Worm (Caenorhabditis elegans) whole organism, L4 larva: Measurements from ENCODE around the gene B0432.10.

Experiments used
- F44E2.7 ChIP-seq: fragments of 200-800 bp; sonication (Bioruptor generic); IDR thresholded peaks from 2 replicates; pipeline ENCODE4 v2.1.2; 2022; ENCODE audit warnings: missing genetic modification characterization, missing compliant biosample characterization
- T20F7.1 ChIP-seq: fragments of 200-800 bp; sonication (Bioruptor generic); optimal IDR thresholded peaks from 2 replicates; lab custom pipeline; 2018; ENCODE audit warnings: mild to moderate bottlenecking, missing genetic modification characterization, missing compliant biosample characterization
- T26A8.4 ChIP-seq: fragments of 200-800 bp; sonication (Bioruptor generic); IDR thresholded peaks from 2 replicates; pipeline ENCODE4 v1.3.6; 2022; ENCODE audit warnings: missing genetic modification characterization, missing compliant biosample characterization
- Y75B8A.6 ChIP-seq: fragments of 200-800 bp; sonication (Bioruptor generic); IDR thresholded peaks from 2 replicates; pipeline ENCODE4 v1.3.6; 2022; ENCODE audit warnings: missing genetic modification reagents, missing genetic modification characterization, missing compliant biosample characterization
- aly-2 ChIP-seq: sonication (generic microtip); optimal IDR thresholded peaks from 2 replicates; lab custom pipeline; 2018; ENCODE audit warnings: missing biosample characterization, missing genetic modification characterization
- attf-4 ChIP-seq: sonication (generic microtip); optimal IDR thresholded peaks from 3 replicates; lab custom pipeline; 2017; ENCODE audit warnings: missing biosample characterization, missing genetic modification characterization
- ceh-62 ChIP-seq: sonication (generic microtip); optimal IDR thresholded peaks from 2 replicates; lab custom pipeline; 2017; ENCODE audit warnings: missing biosample characterization, missing genetic modification characterization
- ceh-82 ChIP-seq: sonication (generic microtip); optimal IDR thresholded peaks from 2 replicates; lab custom pipeline; 2017; ENCODE audit warnings: missing biosample characterization, missing genetic modification characterization
- daf-16 ChIP-seq, 3 experiments: sonication (generic microtip); optimal IDR thresholded peaks; 2 replicates each; lab custom pipeline; 2016 to 2017; ENCODE audit warnings: missing genetic modification characterization in 3 of 3, missing genetic modification reagents in 3 of 3, mild to moderate bottlenecking in 2 of 3, missing compliant biosample characterization in 2 of 3, missing biosample characterization in 1 of 3, moderate library complexity in 1 of 3
- daf-19 ChIP-seq: fragments of 200-800 bp; sonication (Bioruptor generic); conservative IDR thresholded peaks from 2 replicates; pipeline ENCODE4 v1.3.6; 2022; ENCODE audit warnings: missing genetic modification characterization, missing compliant biosample characterization
- dmd-8 ChIP-seq: fragments of 200-800 bp; sonication (Bioruptor generic); IDR thresholded peaks from 2 replicates; pipeline ENCODE4 v1.3.6; 2022; ENCODE audit warnings: missing genetic modification characterization, missing compliant biosample characterization
- dmd-9 ChIP-seq: fragments of 200-800 bp; sonication (Bioruptor generic); IDR thresholded peaks from 2 replicates; pipeline ENCODE4 v1.3.6; 2022; ENCODE audit warnings: missing genetic modification reagents, missing genetic modification characterization, missing compliant biosample characterization
- dpl-1 ChIP-seq: fragments of 150-350 bp; optimal IDR thresholded peaks from 2 replicates; lab custom pipeline; 2014; ENCODE audit warnings: missing biosample characterization, missing genetic modification reagents, missing genetic modification characterization
- duxl-1 ChIP-seq: sonication (generic microtip); optimal IDR thresholded peaks from 2 replicates; lab custom pipeline; 2016; ENCODE audit warnings: mild to moderate bottlenecking, missing genetic modification characterization, moderate library complexity, missing compliant biosample characterization; ENCODE audit not compliant: poor library complexity
- gei-8 ChIP-seq: fragments of 200-800 bp; sonication (Bioruptor generic); optimal IDR thresholded peaks from 2 replicates; lab custom pipeline; 2018; ENCODE audit warnings: mild to moderate bottlenecking, missing genetic modification characterization, missing compliant biosample characterization
- hlh-11 ChIP-seq: fragments of 200-800 bp; sonication (Bioruptor generic); optimal IDR thresholded peaks from 2 replicates; lab custom pipeline; 2018; ENCODE audit warnings: mild to moderate bottlenecking, missing genetic modification characterization, missing compliant biosample characterization
- hlh-30 ChIP-seq: sonication (generic microtip); optimal IDR thresholded peaks from 2 replicates; lab custom pipeline; 2017; ENCODE audit warnings: antibody characterized with exemption, mild to moderate bottlenecking, missing genetic modification characterization, missing compliant biosample characterization; ENCODE audit not compliant: insufficient read depth
- lim-7 ChIP-seq: fragments of 200-800 bp; sonication (Bioruptor generic); IDR thresholded peaks from 2 replicates; pipeline ENCODE4 v1.3.6; 2022; ENCODE audit warnings: missing genetic modification characterization, missing compliant biosample characterization
- lin-13 ChIP-seq: fragments of 150-350 bp; optimal IDR thresholded peaks from 2 replicates; lab custom pipeline; 2014; ENCODE audit warnings: missing biosample characterization, missing genetic modification reagents, missing genetic modification characterization
- lin-39 ChIP-seq: fragments of 150-350 bp; optimal IDR thresholded peaks from 2 replicates; lab custom pipeline; 2014; ENCODE audit warnings: missing biosample characterization, missing genetic modification reagents, missing genetic modification characterization
- madf-5 ChIP-seq, 2 experiments: fragments of 200-800 bp; sonication (Bioruptor generic); IDR thresholded peaks; 2 replicates each; pipeline ENCODE4 v1.3.6; 2022; ENCODE audit warnings: missing compliant biosample characterization in 2 of 2, missing genetic modification characterization in 2 of 2
- mdt-29 ChIP-seq: fragments of 200-800 bp; sonication (Bioruptor generic); IDR thresholded peaks from 2 replicates; pipeline ENCODE4 v1.3.6; 2022; ENCODE audit warnings: missing genetic modification reagents, missing genetic modification characterization, missing compliant biosample characterization
- mes-2 ChIP-seq: sonication (generic microtip); optimal IDR thresholded peaks from 2 replicates; lab custom pipeline; 2016; ENCODE audit warnings: missing genotype, mild to moderate bottlenecking, missing genetic modification characterization, missing compliant biosample characterization; ENCODE audit not compliant: poor library complexity, severe bottlenecking
- mxl-2 ChIP-seq: fragments of 200-800 bp; sonication (Bioruptor generic); conservative IDR thresholded peaks from 2 replicates; pipeline ENCODE4 v1.3.6; 2022; ENCODE audit warnings: missing genetic modification reagents, missing genetic modification characterization, missing compliant biosample characterization
- mxl-3 ChIP-seq: fragments of 200-800 bp; sonication (Bioruptor generic); optimal IDR thresholded peaks from 2 replicates; lab custom pipeline; 2018; ENCODE audit warnings: mild to moderate bottlenecking, missing genetic modification characterization, missing compliant biosample characterization
- nhr-102 ChIP-seq: sonication (generic microtip); optimal IDR thresholded peaks from 2 replicates; lab custom pipeline; 2016; ENCODE audit warnings: mild to moderate bottlenecking, missing genetic modification characterization, moderate library complexity, missing compliant biosample characterization
- nhr-25 ChIP-seq: sonication (generic microtip); optimal IDR thresholded peaks from 2 replicates; lab custom pipeline; 2017; ENCODE audit warnings: missing genetic modification characterization, mild to moderate bottlenecking, missing compliant biosample characterization, antibody characterized with exemption, moderate library complexity, borderline replicate concordance; ENCODE audit not compliant: insufficient read depth
- nhr-42 ChIP-seq: fragments of 200-800 bp; sonication (Bioruptor generic); IDR thresholded peaks from 2 replicates; pipeline ENCODE4 v1.3.6; 2022; ENCODE audit warnings: missing genetic modification characterization, missing compliant biosample characterization
- rbr-2 ChIP-seq: sonication (generic microtip); optimal IDR thresholded peaks from 2 replicates; lab custom pipeline; 2016; ENCODE audit warnings: missing genotype, missing genetic modification characterization, missing compliant biosample characterization
- set-16 ChIP-seq: fragments of 200-800 bp; sonication (Bioruptor generic); IDR thresholded peaks from 2 replicates; pipeline ENCODE4 v1.3.6; 2022; ENCODE audit warnings: missing genetic modification reagents, missing genetic modification characterization, missing compliant biosample characterization
- spr-3 ChIP-seq: fragments of 200-800 bp; sonication (Bioruptor generic); optimal IDR thresholded peaks from 2 replicates; lab custom pipeline; 2018; ENCODE audit warnings: mild to moderate bottlenecking, missing genetic modification characterization, missing compliant biosample characterization
- tra-1 ChIP-seq: fragments of 200-800 bp; sonication (Bioruptor generic); IDR thresholded peaks from 2 replicates; pipeline ENCODE4 v1.3.6; 2022; ENCODE audit warnings: missing genetic modification reagents, missing genetic modification characterization, missing compliant biosample characterization
- unc-130 ChIP-seq: sonication (generic microtip); optimal IDR thresholded peaks from 2 replicates; lab custom pipeline; 2016; ENCODE audit warnings: missing genetic modification reagents, missing genetic modification characterization, missing compliant biosample characterization
- vab-7 ChIP-seq: fragments of 200-800 bp; sonication (Bioruptor generic); IDR thresholded peaks from 2 replicates; pipeline ENCODE4 v1.3.6; 2022; ENCODE audit warnings: missing genetic modification reagents, missing genetic modification characterization, missing compliant biosample characterization
- zfp-3 ChIP-seq: fragments of 200-800 bp; sonication (Bioruptor generic); conservative IDR thresholded peaks from 2 replicates; pipeline ENCODE4 v1.3.6; 2022; ENCODE audit warnings: missing genetic modification reagents, missing genetic modification characterization, missing compliant biosample characterization
- zip-2 ChIP-seq: fragments of 150-350 bp; optimal IDR thresholded peaks from 2 replicates; lab custom pipeline; 2014; ENCODE audit warnings: missing biosample characterization, missing genetic modification characterization
- ztf-7 ChIP-seq: fragments of 150-350 bp; optimal IDR thresholded peaks from 2 replicates; lab custom pipeline; 2014; ENCODE audit warnings: missing biosample characterization, missing genetic modification characterization

Gene B0432.10

DNA sequence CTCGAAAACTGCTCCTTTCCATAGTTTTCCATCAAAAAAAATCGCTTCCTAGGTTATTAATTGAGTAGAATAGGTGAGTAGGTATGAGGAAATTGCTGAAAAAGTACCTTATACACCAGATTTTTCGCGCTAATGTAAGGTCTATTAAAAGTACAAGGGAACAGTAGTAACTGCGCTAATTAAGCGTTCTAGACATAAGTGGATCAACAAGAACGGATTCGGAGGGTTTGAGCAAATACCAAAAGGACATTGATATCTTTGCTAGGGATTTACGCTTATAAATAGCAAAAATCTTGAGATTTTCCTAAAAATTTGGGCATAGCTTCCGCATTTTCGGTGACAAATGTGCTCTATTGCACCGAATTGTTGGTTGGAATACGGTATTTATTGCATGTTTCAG lies 12.2 kb downstream of the B0432.10 start, which contains the start of gene B0432.7:
Gene B0432.7, minus strand, starts transcription at position 101 of the 400 bp plus-strand sequence.
- TF ChIP-seq unc-130 (GFP tag; lab: Kevin White, UChicago) = no peak
- TF ChIP-seq Y75B8A.6 (GFP tag; lab: Robert Waterston, UW) = no peak
- no peak for TF ChIP-seq dmd-9 (GFP tag; lab: Robert Waterston, UW)
- no peak for TF ChIP-seq set-16 (GFP tag; lab: Robert Waterston, UW)
- TF ChIP-seq mes-2 (tag; lab: Kevin White, UChicago) = no peak
- no peak for TF ChIP-seq duxl-1 (tag; lab: Kevin White, UChicago)
- TF ChIP-seq tra-1 (GFP tag; lab: Robert Waterston, UW) = no peak
- no peak for TF ChIP-seq rbr-2 (tag; lab: Kevin White, UChicago)

DNA sequence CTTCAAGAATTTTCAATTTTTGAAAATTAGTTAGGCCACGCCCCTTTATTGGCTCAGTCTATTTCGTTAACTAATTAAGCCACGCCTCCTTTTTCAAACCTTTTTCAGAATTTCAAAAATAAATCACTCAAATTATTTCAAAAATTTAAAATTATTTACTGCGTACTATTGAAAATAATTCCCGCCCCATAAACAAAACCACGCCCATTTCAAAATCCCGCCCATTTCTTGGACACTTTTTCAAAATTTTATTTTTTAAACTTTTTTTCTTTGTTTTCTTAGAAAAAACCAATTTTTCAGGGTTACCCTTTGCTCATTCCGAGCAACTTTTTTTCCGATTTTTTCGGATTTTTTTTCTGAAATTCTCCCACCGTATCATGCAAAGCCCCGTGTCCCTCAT lies 22.0 kb downstream of the B0432.10 start, which contains the start of gene B0432.14:
Gene B0432.14, plus strand, starts transcription at position 301 of the 400 bp plus-strand sequence.
- TF ChIP-seq ztf-7 (tag; lab: Kevin White, UChicago) (no peak), mxl-3 (GFP tag; lab: Kevin White, UChicago) (no peak), lin-13 (no peak), hlh-30 (no peak), dmd-8 (GFP tag; lab: Robert Waterston, UW) (no peak), daf-16 (GFP tag; optimal IDR thresholded peaks at IDR 0.05; lab: Kevin White, UChicago) (no peak), daf-16 (tag; optimal IDR thresholded peaks at IDR 0.05; lab: Kevin White, UChicago) (no peak), spr-3 (no peak), zfp-3 (GFP tag; lab: Robert Waterston, UW) (no peak), lin-39 (tag; lab: Kevin White, UChicago) (no peak), nhr-102 (tag; lab: Kevin White, UChicago) (no peak), dpl-1 (GFP tag; lab: Kevin White, UChicago) (no peak), mdt-29 (GFP tag; lab: Robert Waterston, UW) (no peak), nhr-25 (no peak)

DNA sequence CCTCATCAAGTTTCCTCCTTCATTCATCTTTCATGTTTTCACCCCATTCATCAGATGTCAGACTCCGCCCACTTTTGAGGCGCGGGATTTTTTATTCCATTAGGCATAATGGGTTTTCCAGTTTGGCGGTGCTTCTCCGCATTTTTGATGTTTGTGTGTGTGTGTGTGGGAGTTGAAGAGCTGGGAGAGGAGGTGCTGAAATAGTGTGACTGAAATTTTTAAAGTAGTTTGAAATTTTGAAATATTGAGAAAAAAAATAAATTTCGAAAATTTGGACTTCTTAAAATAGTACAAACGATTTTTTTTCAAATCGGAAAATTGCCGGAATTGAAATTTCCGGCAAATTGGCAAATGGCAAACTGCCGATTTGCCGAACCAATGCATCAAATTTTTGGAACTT lies 22.5 kb downstream of the B0432.10 start, which contains the start of gene scc-2:
Gene scc-2, minus strand, starts transcription at position 101 of the 400 bp plus-strand sequence.
- no peak for TF ChIP-seq vab-7
- no peak for TF ChIP-seq lim-7 (GFP tag; lab: Robert Waterston, UW)
- no peak for TF ChIP-seq set-16 (GFP tag; lab: Robert Waterston, UW)
- TF ChIP-seq madf-5 (GFP tag; IDR thresholded peaks at IDR 0.05; lab: Robert Waterston, UW) = no peak
- TF ChIP-seq hlh-11 (tag; lab: Kevin White, UChicago) = no peak
- no peak for TF ChIP-seq gei-8 (GFP tag; lab: Kevin White, UChicago)
- no peak for TF ChIP-seq mxl-2 (GFP tag; lab: Robert Waterston, UW)
- no peak for TF ChIP-seq nhr-25
- TF ChIP-seq aly-2 (tag; lab: Kevin White, UChicago) = no peak
- TF ChIP-seq daf-19 (GFP tag; lab: Robert Waterston, UW) = no peak
- TF ChIP-seq, all 104 proteins: peak for 0

DNA sequence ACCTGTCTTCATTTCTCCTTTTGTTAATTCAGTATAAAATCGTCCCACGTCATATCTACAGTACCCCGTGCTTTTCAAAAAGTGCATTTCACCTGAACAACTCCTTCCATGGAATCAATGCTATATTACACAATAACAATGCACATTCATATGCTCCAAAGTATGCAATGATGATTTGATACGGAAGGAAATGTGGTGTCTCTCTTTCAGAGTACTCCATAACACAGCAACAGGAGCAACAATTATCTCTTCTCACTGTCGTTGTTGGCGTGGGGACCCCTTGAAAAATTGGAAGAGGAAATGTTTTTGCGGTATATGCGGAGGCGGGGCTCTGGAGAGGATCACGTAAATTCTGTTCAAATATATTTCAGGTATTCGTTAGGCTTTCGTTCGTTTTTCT lies 28.6 kb downstream of the B0432.10 start, which contains the start of gene cat-2:
Gene cat-2, plus strand, starts transcription at position 301 of the 400 bp plus-strand sequence.
- TF ChIP-seq T20F7.1 (GFP tag; lab: Kevin White, UChicago) (no peak), nhr-42 (GFP tag; lab: Robert Waterston, UW) (no peak), zip-2 (no peak), ceh-82 (tag; lab: Kevin White, UChicago) (no peak), F44E2.7 (GFP tag; lab: Robert Waterston, UW) (no peak), ceh-62 (no peak), attf-4 (no peak), ztf-7 (tag; lab: Kevin White, UChicago) (no peak), T26A8.4 (GFP tag; lab: Robert Waterston, UW) (no peak)
- TF ChIP-seq, all 104 proteins: peak for 0
